Fruit fly (Drosophila melanogaster) S2 (cell line): Measurements from ENCODE around the gene CG8006.

ENCODE experiments used
- CG8478 ChIP-seq: fragments of >200 bp; optimal IDR thresholded peaks from 2 replicates; lab custom pipeline; 2018
- CTCF ChIP-seq, 2 experiments: fragments of >200 bp; optimal IDR thresholded peaks; 2 replicates each; lab custom pipeline; 2018

DNA sequence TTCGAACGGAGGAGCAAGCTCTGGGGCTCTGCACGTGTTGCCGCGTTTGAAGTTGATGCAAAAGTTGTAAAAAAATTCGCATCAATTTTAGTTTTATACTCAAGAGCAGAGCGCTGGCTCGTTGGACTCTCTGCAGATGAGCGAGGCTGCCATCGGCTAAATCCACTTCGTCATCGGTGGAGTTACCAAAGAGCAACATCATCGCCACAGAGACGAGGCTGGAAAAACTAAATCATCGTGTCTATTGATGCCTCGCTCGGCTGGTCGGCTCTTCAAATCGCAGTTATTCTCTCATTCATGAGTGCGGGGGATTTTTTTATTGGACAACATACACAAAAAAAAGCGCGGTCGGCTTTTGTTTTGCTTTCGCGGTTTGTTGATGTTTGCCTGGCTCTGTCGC is 46.3 kb upstream of the CG8006 start, which contains the start of gene CG13675:
- TF ChIP-seq CTCF (optimal IDR thresholded peaks at IDR 0.05; lab: Kevin White, UChicago), result no peak
- no peak for TF ChIP-seq CG8478 (lab: Kevin White, UChicago)
